Worm (Caenorhabditis elegans) whole organism, mixed stage, embryonic: ENCODE results near the gene F54D12.2.

ENCODE experiments used
- mep-1 ChIP-seq: fragments of 150-350 bp; optimal IDR thresholded peaks from 2 replicates; lab custom pipeline; 2017; ENCODE audit warnings: missing biosample characterization, missing genetic modification reagents, missing genetic modification characterization, inconsistent platforms
- nhr-76 ChIP-seq: sonication (generic microtip); optimal IDR thresholded peaks from 2 replicates; lab custom pipeline; 2017; ENCODE audit warnings: missing biosample characterization, missing genetic modification characterization
- unc-39 ChIP-seq: fragments of 150-350 bp; optimal IDR thresholded peaks from 2 replicates; lab custom pipeline; 2014; ENCODE audit warnings: missing biosample characterization, missing genetic modification characterization

DNA sequence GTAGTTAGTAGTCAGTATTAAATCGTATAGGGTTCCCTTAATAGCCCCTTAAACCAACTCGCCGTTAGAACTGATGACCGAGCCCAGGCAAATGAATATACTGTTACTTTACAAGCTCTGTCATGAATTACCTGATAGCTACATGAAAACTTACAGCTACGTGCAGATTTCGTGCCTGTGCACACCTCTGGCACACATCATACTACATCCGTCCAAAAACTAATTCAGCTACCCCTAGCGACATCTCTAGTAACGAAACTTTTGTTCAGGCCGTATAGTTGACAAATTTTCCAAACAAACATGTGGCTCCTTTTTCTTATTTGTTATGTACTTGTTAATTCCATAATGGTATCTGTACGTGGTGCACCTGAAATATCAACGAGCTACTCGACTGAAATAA is 1.6 kb downstream of the F54D12.2 start, which contains the start of gene F54D12.1:
- TF ChIP-seq nhr-76 (tag; lab: Kevin White, UChicago), result no peak
- TF ChIP-seq mep-1 (tag; lab: Kevin White, UChicago), result no peak
- TF ChIP-seq unc-39 (tag; lab: Kevin White, UChicago), result no peak
